Fruit fly (Drosophila melanogaster) whole organism, embryonic: ENCODE measurements around the gene Nxf3.

ENCODE experiments used
- B-H2 ChIP-seq: fragments of 200-800 bp; sonication (Bioruptor generic); optimal IDR thresholded peaks from 2 replicates; lab custom pipeline; 2018; ENCODE audit warnings: missing biosample characterization, mild to moderate bottlenecking, missing genetic modification characterization
- CG10267 ChIP-seq: fragments of 200-800 bp; sonication (Bioruptor generic); optimal IDR thresholded peaks from 2 replicates; lab custom pipeline; 2018; ENCODE audit warnings: missing biosample characterization, mild to moderate bottlenecking, missing genetic modification characterization, moderate library complexity
- CG10462 ChIP-seq: fragments of 200-800 bp; sonication (Bioruptor generic); optimal IDR thresholded peaks from 2 replicates; lab custom pipeline; 2016; ENCODE audit warnings: missing biosample characterization, missing genetic modification characterization
- CG11398 ChIP-seq: fragments of 200-800 bp; sonication (Bioruptor generic); optimal IDR thresholded peaks from 2 replicates; lab custom pipeline; 2016; ENCODE audit warnings: missing biosample characterization, missing genetic modification characterization
- CG12071 ChIP-seq: fragments of 200-800 bp; sonication (Bioruptor generic); optimal IDR thresholded peaks from 3 replicates; lab custom pipeline; 2018; ENCODE audit warnings: missing biosample characterization, mild to moderate bottlenecking, missing genetic modification characterization
- CG12744 ChIP-seq: fragments of 200-800 bp; sonication (Bioruptor generic); optimal IDR thresholded peaks from 2 replicates; lab custom pipeline; 2016; ENCODE audit warnings: missing biosample characterization, missing genetic modification characterization
- CG14050 ChIP-seq: fragments of 200-800 bp; sonication (Bioruptor generic); IDR thresholded peaks from 3 replicates; pipeline ENCODE4 v1.3.6; 2022; ENCODE audit warnings: missing biosample characterization, missing genetic modification characterization
- CG14667 ChIP-seq: fragments of 200-800 bp; sonication (Bioruptor generic); IDR thresholded peaks from 2 replicates; pipeline ENCODE4 v1.3.6; 2022; ENCODE audit warnings: missing biosample characterization, missing genetic modification characterization
- CG1602 ChIP-seq: fragments of 200-800 bp; sonication (Bioruptor generic); optimal IDR thresholded peaks from 3 replicates; lab custom pipeline; 2016; ENCODE audit warnings: missing biosample characterization, missing genetic modification characterization
- CG16863 ChIP-seq: fragments of 200-800 bp; sonication (Bioruptor generic); optimal IDR thresholded peaks from 3 replicates; lab custom pipeline; 2016; ENCODE audit warnings: missing biosample characterization, missing genetic modification characterization
- CG17385 ChIP-seq: fragments of 200-800 bp; sonication (Bioruptor generic); optimal IDR thresholded peaks from 3 replicates; lab custom pipeline; 2018; ENCODE audit warnings: missing biosample characterization, mild to moderate bottlenecking, missing genetic modification characterization
- CG1832 ChIP-seq: fragments of 200-800 bp; sonication (Bioruptor generic); optimal IDR thresholded peaks from 2 replicates; lab custom pipeline; 2017; ENCODE audit warnings: missing biosample characterization, mild to moderate bottlenecking, missing genetic modification characterization, inconsistent platforms
- CG18764 ChIP-seq: fragments of 200-800 bp; sonication (Bioruptor generic); optimal IDR thresholded peaks from 3 replicates; lab custom pipeline; 2016; ENCODE audit warnings: missing biosample characterization, missing genetic modification characterization
- CG2712 ChIP-seq: fragments of 200-800 bp; optimal IDR thresholded peaks from 3 replicates; lab custom pipeline; 2019; ENCODE audit warnings: missing biosample characterization, mild to moderate bottlenecking, missing genetic modification characterization, moderate library complexity
- CG32767 ChIP-seq: fragments of 200-800 bp; sonication (Bioruptor generic); IDR thresholded peaks from 2 replicates; pipeline ENCODE4 v1.3.6; 2022; ENCODE audit warnings: missing biosample characterization, missing genetic modification characterization
- CG3838 ChIP-seq: fragments of 200-800 bp; sonication (Bioruptor generic); optimal IDR thresholded peaks from 3 replicates; lab custom pipeline; 2016; ENCODE audit warnings: missing biosample characterization, missing genetic modification characterization
- CG3995 ChIP-seq: fragments of 200-800 bp; sonication (Bioruptor generic); optimal IDR thresholded peaks from 3 replicates; lab custom pipeline; 2016; ENCODE audit warnings: missing biosample characterization, missing genetic modification characterization
- CG5245 ChIP-seq: fragments of 200-800 bp; sonication (Bioruptor generic); optimal IDR thresholded peaks from 3 replicates; lab custom pipeline; 2016; ENCODE audit warnings: missing biosample characterization, missing genetic modification characterization
- CG8089 ChIP-seq: fragments of 200-800 bp; sonication (Bioruptor generic); optimal IDR thresholded peaks from 3 replicates; lab custom pipeline; 2016; ENCODE audit warnings: missing biosample characterization, missing genetic modification characterization
- CG8388 ChIP-seq: fragments of 200-800 bp; sonication (Bioruptor generic); optimal IDR thresholded peaks from 2 replicates; lab custom pipeline; 2019; ENCODE audit warnings: missing biosample characterization, mild to moderate bottlenecking, missing genetic modification characterization, moderate library complexity
- CG8478 ChIP-seq: fragments of >200 bp; optimal IDR thresholded peaks from 2 replicates; lab custom pipeline; 2018
- CG9437 ChIP-seq: fragments of 200-800 bp; sonication (Bioruptor generic); optimal IDR thresholded peaks from 2 replicates; lab custom pipeline; 2018; ENCODE audit warnings: missing biosample characterization, mild to moderate bottlenecking, missing genetic modification characterization
- CG9932 ChIP-seq: fragments of 200-800 bp; sonication (Bioruptor generic); IDR thresholded peaks from 2 replicates; pipeline ENCODE4 v1.3.6; 2022; ENCODE audit warnings: missing biosample characterization, missing genetic modification characterization
- Chrac-16 ChIP-seq: fragments of 200-800 bp; sonication (Bioruptor generic); optimal IDR thresholded peaks from 3 replicates; lab custom pipeline; 2016; ENCODE audit warnings: missing biosample characterization, missing genetic modification characterization
- CoRest ChIP-seq: fragments of 200-800 bp; sonication (Bioruptor generic); optimal IDR thresholded peaks from 3 replicates; lab custom pipeline; 2018; ENCODE audit warnings: missing biosample characterization, mild to moderate bottlenecking, missing genetic modification characterization, moderate library complexity
- Dip3 ChIP-seq: fragments of 200-800 bp; sonication (Bioruptor generic); optimal IDR thresholded peaks from 3 replicates; lab custom pipeline; 2016; ENCODE audit warnings: missing biosample characterization, missing genetic modification characterization
- Fer3 ChIP-seq: fragments of 200-800 bp; sonication (Bioruptor generic); optimal IDR thresholded peaks from 2 replicates; lab custom pipeline; 2018; ENCODE audit warnings: missing biosample characterization, mild to moderate bottlenecking, missing genetic modification characterization, moderate library complexity
- HmgD ChIP-seq: fragments of 200-800 bp; sonication (Bioruptor generic); optimal IDR thresholded peaks from 3 replicates; lab custom pipeline; 2016; ENCODE audit warnings: missing biosample characterization, missing genetic modification characterization
- Kr ChIP-seq: fragments of 200-800 bp; sonication (Bioruptor generic); optimal IDR thresholded peaks from 2 replicates; lab custom pipeline; 2017; ENCODE audit warnings: missing biosample characterization, mild to moderate bottlenecking, missing genetic modification characterization
- Mad ChIP-seq: fragments of 200-800 bp; sonication (Bioruptor generic); optimal IDR thresholded peaks from 2 replicates; lab custom pipeline; 2016; ENCODE audit warnings: missing biosample characterization, missing genetic modification characterization
- Nf-YC ChIP-seq: fragments of 200-800 bp; optimal IDR thresholded peaks from 3 replicates; lab custom pipeline; 2019; ENCODE audit warnings: missing biosample characterization, mild to moderate bottlenecking, missing genetic modification characterization, moderate library complexity
- Optix ChIP-seq: fragments of 200-800 bp; sonication (Bioruptor generic); IDR thresholded peaks from 3 replicates; pipeline ENCODE4 v1.3.6; 2022; ENCODE audit warnings: missing biosample characterization, missing genetic modification characterization
- Ssrp ChIP-seq: fragments of 200-800 bp; sonication (Bioruptor generic); optimal IDR thresholded peaks from 2 replicates; lab custom pipeline; 2018; ENCODE audit warnings: missing biosample characterization, mild to moderate bottlenecking, missing genetic modification characterization, moderate library complexity
- Trl ChIP-seq, 3 experiments: fragments of >200 bp in 2 of 3; fragments of 200-800 bp in 1 of 3; sonication (Bioruptor generic) in 1 of 3; optimal IDR thresholded peaks; 2 replicates in 1 of 3; 3 replicates in 2 of 3; lab custom pipeline; 2016 to 2017; ENCODE audit warnings: missing biosample characterization in 1 of 3, missing genetic modification characterization in 1 of 3
- ase ChIP-seq: fragments of 200-800 bp; sonication (Bioruptor generic); IDR thresholded peaks from 3 replicates; pipeline ENCODE4 v1.3.6; 2022; ENCODE audit warnings: missing biosample characterization, missing genetic modification characterization
- bigmax ChIP-seq: fragments of 200-800 bp; sonication (Bioruptor generic); optimal IDR thresholded peaks from 2 replicates; lab custom pipeline; 2018; ENCODE audit warnings: missing biosample characterization, mild to moderate bottlenecking, missing genetic modification characterization
- cas ChIP-seq: fragments of 200-800 bp; sonication (Bioruptor generic); IDR thresholded peaks from 2 replicates; pipeline ENCODE4 v1.3.6; 2022; ENCODE audit warnings: missing biosample characterization, missing genetic modification characterization
- chm ChIP-seq: fragments of 200-800 bp; sonication (Bioruptor generic); IDR thresholded peaks from 2 replicates; pipeline ENCODE4 v1.3.6; 2022; ENCODE audit warnings: missing biosample characterization, missing genetic modification characterization
- crc ChIP-seq: fragments of 200-800 bp; sonication (Bioruptor generic); optimal IDR thresholded peaks from 2 replicates; lab custom pipeline; 2016; ENCODE audit warnings: missing biosample characterization, missing genetic modification characterization
- ftz-f1 ChIP-seq: fragments of 200-800 bp; sonication (Bioruptor generic); optimal IDR thresholded peaks from 2 replicates; lab custom pipeline; 2016; ENCODE audit warnings: missing biosample characterization, missing genetic modification characterization
- fu2 ChIP-seq: fragments of 200-800 bp; sonication (Bioruptor generic); optimal IDR thresholded peaks from 2 replicates; lab custom pipeline; 2016; ENCODE audit warnings: missing biosample characterization, missing genetic modification characterization
- grau ChIP-seq: fragments of 200-800 bp; optimal IDR thresholded peaks from 3 replicates; lab custom pipeline; 2019; ENCODE audit warnings: missing biosample characterization, mild to moderate bottlenecking, missing genetic modification characterization, moderate library complexity
- hth ChIP-seq: fragments of >200 bp; optimal IDR thresholded peaks from 2 replicates; lab custom pipeline; 2017; ENCODE audit warnings: inconsistent platforms
- maf-S ChIP-seq: fragments of 200-800 bp; sonication (Bioruptor generic); optimal IDR thresholded peaks from 2 replicates; lab custom pipeline; 2016; ENCODE audit warnings: missing biosample characterization, missing genetic modification characterization
- mld ChIP-seq: fragments of 200-800 bp; sonication (Bioruptor generic); IDR thresholded peaks from 3 replicates; pipeline ENCODE4 v1.3.6; 2022; ENCODE audit warnings: missing biosample characterization, missing genetic modification characterization; ENCODE audit not compliant: partially characterized antibody
- ro ChIP-seq: fragments of 200-800 bp; sonication (Bioruptor generic); IDR thresholded peaks from 2 replicates; pipeline ENCODE4 v1.3.6; 2022; ENCODE audit warnings: missing biosample characterization, missing genetic modification characterization
- seq ChIP-seq: fragments of 200-800 bp; sonication (Bioruptor generic); IDR thresholded peaks from 2 replicates; pipeline ENCODE4 v1.3.6; 2022; ENCODE audit warnings: missing biosample characterization, missing genetic modification characterization
- shn ChIP-seq: fragments of 200-800 bp; sonication (Bioruptor generic); optimal IDR thresholded peaks from 3 replicates; lab custom pipeline; 2016; ENCODE audit warnings: missing biosample characterization, missing genetic modification characterization
- slbo ChIP-seq: fragments of 200-800 bp; sonication (Bioruptor generic); IDR thresholded peaks from 2 replicates; pipeline ENCODE4 v1.3.6; 2022; ENCODE audit warnings: missing biosample characterization, missing genetic modification characterization
- slou ChIP-seq: fragments of 200-800 bp; sonication (Bioruptor generic); optimal IDR thresholded peaks from 3 replicates; lab custom pipeline; 2016; ENCODE audit warnings: missing biosample characterization, missing genetic modification characterization
- sqz ChIP-seq: fragments of 200-800 bp; sonication (Bioruptor generic); optimal IDR thresholded peaks from 3 replicates; lab custom pipeline; 2018; ENCODE audit warnings: missing biosample characterization, mild to moderate bottlenecking, missing genetic modification characterization
- wor ChIP-seq: fragments of 200-800 bp; sonication (Bioruptor generic); IDR thresholded peaks from 2 replicates; pipeline ENCODE4 v1.3.6; 2022; ENCODE audit warnings: missing biosample characterization, missing genetic modification characterization

Gene Nxf3

DNA sequence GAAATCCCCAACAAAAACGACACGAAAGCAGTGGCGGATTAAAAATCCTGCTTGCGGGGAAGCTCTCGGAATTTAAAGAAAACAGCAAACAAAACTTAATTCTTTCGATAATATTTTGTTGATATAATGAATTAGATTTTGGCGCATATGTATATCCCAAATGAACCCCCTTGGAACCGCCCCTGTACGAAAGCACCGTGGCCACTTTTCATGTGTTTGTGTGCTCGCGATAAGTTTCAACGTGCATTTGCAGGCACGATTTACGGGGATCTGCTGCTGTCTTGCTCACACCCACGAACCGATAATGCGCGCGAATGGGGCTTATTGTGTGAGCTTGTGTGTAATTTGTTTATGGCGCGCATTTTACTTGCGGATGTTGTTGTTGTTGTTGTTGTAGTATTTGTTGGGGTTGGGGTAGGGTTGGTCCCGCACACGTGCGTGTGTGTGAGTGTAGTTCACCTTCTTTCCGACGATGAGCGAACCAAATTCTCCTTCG is 40.0 kb downstream of the Nxf3 start (continued):
- TF ChIP-seq CG3995 = peak; percentile 65
- peak; percentile 91 for TF ChIP-seq ftz-f1 (GFP tag; lab: Kevin White, UChicago)
- TF ChIP-seq CG14667 (GFP tag; lab: Robert Waterston, UW) = peak; percentile 79
- peak; percentile 93 for TF ChIP-seq grau (tag; lab: Kevin White, UChicago)
- peak; percentile 91 for TF ChIP-seq CG17385 (GFP tag; lab: Kevin White, UChicago)
- TF ChIP-seq CG3838 (GFP tag; lab: Kevin White, UChicago) = peak; percentile 82
- peak; percentile 97 for TF ChIP-seq CG16863 (GFP tag; lab: Kevin White, UChicago)
- peak; percentile 44 for TF ChIP-seq Nf-YC (tag; lab: Kevin White, UChicago)
- TF ChIP-seq B-H2 (GFP tag; lab: Kevin White, UChicago) = peak; percentile 65
- peak; percentile 95 for TF ChIP-seq CG12071
- peak; percentile 96 for TF ChIP-seq CG14050 (GFP tag; lab: Robert Waterston, UW)
- peak; percentile 79 for TF ChIP-seq CG2712
- TF ChIP-seq maf-S (GFP tag; lab: Kevin White, UChicago) = peak; percentile 92
- peak; percentile 94 for TF ChIP-seq shn (GFP tag; lab: Kevin White, UChicago)
- TF ChIP-seq CG1602 (GFP tag; lab: Kevin White, UChicago) = peak; percentile 93
- TF ChIP-seq CG32767 (GFP tag; lab: Robert Waterston, UW) = peak; percentile 93
- TF ChIP-seq CG1832 (GFP tag; lab: Kevin White, UChicago) = peak; percentile 59
- TF ChIP-seq Trl (optimal IDR thresholded peaks at IDR 0.05; lab: Kevin White, UChicago) = no peak
- TF ChIP-seq Trl (GFP tag; optimal IDR thresholded peaks at IDR 0.05; lab: Kevin White, UChicago) = peak; percentile 96
- peak; percentile 33 for TF ChIP-seq bigmax (GFP tag; lab: Kevin White, UChicago)
- TF ChIP-seq Optix (GFP tag; lab: Robert Waterston, UW) = peak; percentile 97
- TF ChIP-seq CoRest (tag; lab: Kevin White, UChicago) = peak; percentile 96
- TF ChIP-seq hth (lab: Kevin White, UChicago) = no peak
- peak; percentile 93 for TF ChIP-seq wor (GFP tag; lab: Robert Waterston, UW)
- peak; percentile 96 for TF ChIP-seq chm (GFP tag; lab: Robert Waterston, UW)
- TF ChIP-seq CG9932 = peak; percentile 94
- no peak for TF ChIP-seq Kr (GFP tag; lab: Kevin White, UChicago)
- TF ChIP-seq CG9437 (GFP tag; lab: Kevin White, UChicago) = peak; percentile 89
- TF ChIP-seq Mad (GFP tag; lab: Kevin White, UChicago) = peak; percentile 95
- peak; percentile 91 for TF ChIP-seq CG18764 (GFP tag; lab: Kevin White, UChicago)
- no peak for TF ChIP-seq mld (GFP tag; lab: Robert Waterston, UW)
- peak; percentile 83 for TF ChIP-seq CG12744
- peak; percentile 94 for TF ChIP-seq Fer3 (tag; lab: Kevin White, UChicago)
- peak; percentile 95 for TF ChIP-seq crc (GFP tag; lab: Kevin White, UChicago)
- TF ChIP-seq Chrac-16 (GFP tag; lab: Kevin White, UChicago) = peak; percentile 94
- TF ChIP-seq slou = no peak
- TF ChIP-seq CG8089 = peak; percentile 91
- peak; percentile 90 for TF ChIP-seq CG8388 (GFP tag; lab: Kevin White, UChicago)
- TF ChIP-seq CG10462 (GFP tag; lab: Kevin White, UChicago) = peak; percentile 86
- peak; percentile 90 for TF ChIP-seq CG11398 (GFP tag; lab: Kevin White, UChicago)
- TF ChIP-seq CG5245 (GFP tag; lab: Kevin White, UChicago) = peak; percentile 92
- peak; percentile 98 for TF ChIP-seq slbo (GFP tag; lab: Robert Waterston, UW)
- no peak for TF ChIP-seq sqz
- peak; percentile 93 for TF ChIP-seq fu2
- TF ChIP-seq cas (GFP tag; lab: Robert Waterston, UW) = peak; percentile 83
- TF ChIP-seq Ssrp (tag; lab: Kevin White, UChicago) = peak; percentile 94
- TF ChIP-seq HmgD (GFP tag; lab: Kevin White, UChicago) = peak; percentile 87
- peak; percentile 94 for TF ChIP-seq seq (GFP tag; lab: Robert Waterston, UW)
- peak; percentile 90 for TF ChIP-seq ase (GFP tag; lab: Robert Waterston, UW)
- TF ChIP-seq Dip3 = peak; percentile 91
- TF ChIP-seq CG8478 = no peak
- peak; percentile 79 for TF ChIP-seq CG10267 (tag; lab: Kevin White, UChicago)
- TF ChIP-seq ro = peak; percentile 70
